Worm (Caenorhabditis elegans) whole organism, young adult: ENCODE measurements around the gene C24A3.1.

Source experiments
- B0261.1 ChIP-seq: sonication (generic microtip); optimal IDR thresholded peaks from 2 replicates; lab custom pipeline; 2016; ENCODE audit warnings: mild to moderate bottlenecking, missing genetic modification characterization, moderate library complexity, missing compliant biosample characterization
- D2030.7 ChIP-seq: fragments of 200-800 bp; sonication (Bioruptor generic); IDR thresholded peaks from 2 replicates; pipeline ENCODE4 v1.3.6; 2022; ENCODE audit warnings: missing genetic modification reagents, missing genetic modification characterization, missing compliant biosample characterization
- F39B2.1 ChIP-seq: fragments of 200-800 bp; sonication (Bioruptor generic); IDR thresholded peaks from 2 replicates; pipeline ENCODE4 v1.3.6; 2022; ENCODE audit warnings: missing genetic modification reagents, missing genetic modification characterization, missing compliant biosample characterization
- F55B11.4 ChIP-seq: sonication (generic microtip); optimal IDR thresholded peaks from 2 replicates; lab custom pipeline; 2016; ENCODE audit warnings: missing compliant biosample characterization, missing genetic modification characterization, borderline replicate concordance; ENCODE audit not compliant: insufficient read depth
- F57A8.1 ChIP-seq: fragments of 200-800 bp; sonication (Bioruptor generic); optimal IDR thresholded peaks from 2 replicates; lab custom pipeline; 2018; ENCODE audit warnings: mild to moderate bottlenecking, missing genetic modification characterization, moderate library complexity, missing compliant biosample characterization
- Y79H2A.3 ChIP-seq: fragments of 200-800 bp; sonication (Bioruptor generic); conservative IDR thresholded peaks from 2 replicates; pipeline ENCODE4 v1.3.6; 2022; ENCODE audit warnings: missing genetic modification reagents, missing genetic modification characterization, missing compliant biosample characterization
- ZK185.1 ChIP-seq: sonication (generic microtip); optimal IDR thresholded peaks from 2 replicates; lab custom pipeline; 2016; ENCODE audit warnings: mild to moderate bottlenecking, missing genetic modification characterization, missing compliant biosample characterization; ENCODE audit not compliant: poor library complexity, severe bottlenecking
- aptf-3 ChIP-seq: fragments of 200-800 bp; sonication (Bioruptor generic); IDR thresholded peaks from 2 replicates; pipeline ENCODE4 v1.3.6; 2022; ENCODE audit warnings: missing genetic modification characterization, missing compliant biosample characterization
- athp-1 ChIP-seq: sonication (generic microtip); optimal IDR thresholded peaks from 2 replicates; lab custom pipeline; 2017; ENCODE audit warnings: mild to moderate bottlenecking, missing genetic modification characterization, missing compliant biosample characterization
- attf-3 ChIP-seq: fragments of 200-800 bp; sonication (Bioruptor generic); conservative IDR thresholded peaks from 2 replicates; pipeline ENCODE4 v1.3.6; 2022; ENCODE audit warnings: missing genetic modification reagents, missing genetic modification characterization, missing compliant biosample characterization
- bed-2 ChIP-seq: fragments of 200-800 bp; sonication (Bioruptor generic); IDR thresholded peaks from 2 replicates; pipeline ENCODE4 v1.3.6; 2022; ENCODE audit warnings: missing genetic modification reagents, missing genetic modification characterization, missing compliant biosample characterization
- cebp-2 ChIP-seq: fragments of 200-800 bp; sonication (Bioruptor generic); IDR thresholded peaks from 2 replicates; pipeline ENCODE4 v1.3.6; 2022; ENCODE audit warnings: missing genetic modification characterization, missing compliant biosample characterization
- ceh-40 ChIP-seq: fragments of 200-800 bp; sonication (Bioruptor generic); IDR thresholded peaks from 2 replicates; pipeline ENCODE4 v1.3.6; 2022; ENCODE audit warnings: missing genetic modification characterization, missing compliant biosample characterization
- ceh-79 ChIP-seq: sonication (generic microtip); optimal IDR thresholded peaks from 2 replicates; lab custom pipeline; 2017; ENCODE audit warnings: mild to moderate bottlenecking, missing genetic modification characterization, missing compliant biosample characterization
- fkh-3 ChIP-seq: sonication (generic microtip); optimal IDR thresholded peaks from 2 replicates; lab custom pipeline; 2016; ENCODE audit warnings: mild to moderate bottlenecking, missing genetic modification characterization, missing compliant biosample characterization
- him-1 ChIP-seq: sonication (generic microtip); optimal IDR thresholded peaks from 2 replicates; lab custom pipeline; 2016; ENCODE audit warnings: missing genotype, missing genetic modification reagents, missing genetic modification characterization, missing compliant biosample characterization
- hlh-12 ChIP-seq: sonication (generic microtip); optimal IDR thresholded peaks from 2 replicates; lab custom pipeline; 2016; ENCODE audit warnings: missing genetic modification characterization, missing compliant biosample characterization
- hlh-26 ChIP-seq: fragments of 200-800 bp; sonication (Bioruptor generic); conservative IDR thresholded peaks from 2 replicates; pipeline ENCODE4 v1.3.6; 2022; ENCODE audit warnings: missing genetic modification reagents, missing genetic modification characterization, missing compliant biosample characterization
- hmg-1.2 ChIP-seq: fragments of 200-800 bp; sonication (Bioruptor generic); IDR thresholded peaks from 2 replicates; pipeline ENCODE4 v1.3.6; 2022; ENCODE audit warnings: missing genetic modification reagents, missing genetic modification characterization, missing compliant biosample characterization
- hmg-20 ChIP-seq: fragments of 200-800 bp; sonication (Bioruptor generic); IDR thresholded peaks from 2 replicates; pipeline ENCODE4 v1.3.6; 2022; ENCODE audit warnings: missing genetic modification reagents, missing genetic modification characterization, missing compliant biosample characterization
- hrde-1 ChIP-seq: sonication (generic microtip); optimal IDR thresholded peaks from 2 replicates; lab custom pipeline; 2016; ENCODE audit warnings: missing genetic modification characterization, mild to moderate bottlenecking, missing compliant biosample characterization, moderate library complexity, missing genotype, missing genetic modification reagents, borderline replicate concordance
- hsf-1 ChIP-seq: fragments of 200-800 bp; sonication (Bioruptor generic); IDR thresholded peaks from 2 replicates; pipeline ENCODE4 v1.3.6; 2022; ENCODE audit warnings: missing genetic modification reagents, missing genetic modification characterization, missing compliant biosample characterization
- let-607 ChIP-seq, 2 experiments: fragments of 200-800 bp in 1 of 2; sonication (Bioruptor generic) in 1 of 2; sonication (generic microtip) in 1 of 2; optimal IDR thresholded peaks; 2 replicates each; lab custom pipeline; 2016 to 2018; ENCODE audit warnings: mild to moderate bottlenecking in 2 of 2, missing compliant biosample characterization in 2 of 2, missing genetic modification characterization in 2 of 2, moderate library complexity in 2 of 2, missing genotype in 1 of 2
- lin-26 ChIP-seq: fragments of 200-800 bp; sonication (Bioruptor generic); IDR thresholded peaks from 2 replicates; pipeline ENCODE4 v1.3.6; 2022; ENCODE audit warnings: missing genetic modification reagents, missing genetic modification characterization, missing compliant biosample characterization
- lin-35 ChIP-seq, 3 experiments: fragments of 150-350 bp in 2 of 3; sonication (generic microtip) in 1 of 3; optimal IDR thresholded peaks; 2 replicates each; lab custom pipeline; 2014 to 2018; ENCODE audit warnings: missing biosample characterization in 3 of 3, missing genetic modification characterization in 3 of 3, missing genetic modification reagents in 3 of 3
- lsy-27 ChIP-seq: sonication (generic microtip); optimal IDR thresholded peaks from 2 replicates; lab custom pipeline; 2017; ENCODE audit warnings: missing genetic modification characterization, mild to moderate bottlenecking, missing compliant biosample characterization, antibody characterized with exemption, missing genotype, borderline replicate concordance; ENCODE audit not compliant: insufficient read depth
- madf-10 ChIP-seq: sonication (generic microtip); optimal IDR thresholded peaks from 2 replicates; lab custom pipeline; 2016; ENCODE audit warnings: mild to moderate bottlenecking, missing genetic modification characterization, missing compliant biosample characterization
- mel-28 ChIP-seq: sonication (generic microtip); optimal IDR thresholded peaks from 2 replicates; lab custom pipeline; 2016; ENCODE audit warnings: borderline replicate concordance, mild to moderate bottlenecking, missing genetic modification characterization, missing compliant biosample characterization
- mes-4 ChIP-seq: sonication (generic microtip); optimal IDR thresholded peaks from 2 replicates; lab custom pipeline; 2016; ENCODE audit warnings: missing genotype, missing genetic modification characterization, missing compliant biosample characterization
- mxl-1 ChIP-seq: sonication (generic microtip); optimal IDR thresholded peaks from 2 replicates; lab custom pipeline; 2016; ENCODE audit warnings: missing genetic modification characterization, missing compliant biosample characterization
- nfya-1 ChIP-seq: sonication (generic microtip); optimal IDR thresholded peaks from 2 replicates; lab custom pipeline; 2017; ENCODE audit warnings: antibody characterized with exemption, missing compliant biosample characterization, missing genetic modification characterization, borderline replicate concordance; ENCODE audit not compliant: insufficient read depth
- rpc-1 ChIP-seq, 2 experiments: fragments of 150-350 bp in 1 of 2; sonication (generic microtip) in 1 of 2; optimal IDR thresholded peaks; 2 replicates each; lab custom pipeline; 2014 to 2018; ENCODE audit warnings: missing biosample characterization in 1 of 2, missing genetic modification characterization in 1 of 2, missing genetic modification reagents in 1 of 2, missing genotype in 1 of 2
- sdz-38 ChIP-seq: sonication (generic microtip); optimal IDR thresholded peaks from 2 replicates; lab custom pipeline; 2016; ENCODE audit warnings: missing genotype, missing genetic modification characterization, missing compliant biosample characterization
- sea-2 ChIP-seq: fragments of 200-800 bp; sonication (Bioruptor generic); IDR thresholded peaks from 2 replicates; pipeline ENCODE4 v1.3.6; 2022; ENCODE audit warnings: missing genetic modification characterization, missing compliant biosample characterization
- sptf-2 ChIP-seq: fragments of 200-800 bp; sonication (Bioruptor generic); optimal IDR thresholded peaks from 2 replicates; lab custom pipeline; 2018; ENCODE audit warnings: mild to moderate bottlenecking, missing genetic modification characterization, missing compliant biosample characterization
- tbp1 ChIP-seq: fragments of 200-800 bp; sonication (Bioruptor generic); optimal IDR thresholded peaks from 2 replicates; lab custom pipeline; 2018; ENCODE audit warnings: mild to moderate bottlenecking, missing genetic modification characterization, missing compliant biosample characterization
- tbx-9 ChIP-seq: sonication (generic microtip); optimal IDR thresholded peaks from 2 replicates; lab custom pipeline; 2016; ENCODE audit warnings: borderline replicate concordance, missing genetic modification characterization, inconsistent platforms, missing compliant biosample characterization
- tlf-1 ChIP-seq: fragments of 200-800 bp; sonication (Bioruptor generic); optimal IDR thresholded peaks from 2 replicates; lab custom pipeline; 2018; ENCODE audit warnings: mild to moderate bottlenecking, missing genetic modification characterization, missing compliant biosample characterization
- zfh-2 ChIP-seq: fragments of 200-800 bp; sonication (Bioruptor generic); conservative IDR thresholded peaks from 2 replicates; pipeline ENCODE4 v1.3.6; 2022; ENCODE audit warnings: missing genetic modification reagents, missing genetic modification characterization, missing compliant biosample characterization
- ztf-18 ChIP-seq: sonication (generic microtip); optimal IDR thresholded peaks from 2 replicates; lab custom pipeline; 2016; ENCODE audit warnings: missing genotype, mild to moderate bottlenecking, missing genetic modification characterization, missing compliant biosample characterization
- ztf-22 ChIP-seq: fragments of 200-800 bp; sonication (Bioruptor generic); optimal IDR thresholded peaks from 2 replicates; lab custom pipeline; 2018; ENCODE audit warnings: mild to moderate bottlenecking, missing genetic modification characterization, moderate library complexity, missing compliant biosample characterization
- ztf-26 ChIP-seq: sonication (generic microtip); optimal IDR thresholded peaks from 2 replicates; lab custom pipeline; 2017; ENCODE audit warnings: missing genetic modification characterization, missing compliant biosample characterization

The C24A3.1 gene

DNA sequence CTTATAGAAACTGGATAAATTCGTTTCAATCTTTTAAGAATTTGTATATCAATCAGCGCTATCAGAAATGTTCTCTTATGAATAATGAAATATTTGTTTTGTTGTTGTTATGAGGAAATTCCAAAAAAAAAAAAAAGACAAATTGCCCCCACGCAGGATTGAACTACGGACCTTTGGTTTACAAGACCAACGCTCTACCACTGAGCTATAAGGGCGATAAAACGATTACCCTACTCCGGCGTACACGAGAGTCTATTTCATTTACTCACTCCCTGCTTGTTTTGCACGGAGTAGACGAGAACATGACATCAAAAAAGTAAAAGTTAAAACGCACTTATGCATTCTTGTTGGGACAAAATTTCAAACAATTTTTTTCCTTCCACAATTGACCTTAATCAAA is 25.4 kb downstream of the C24A3.1 start (continued):
- TF ChIP-seq F55B11.4 (tag; lab: Kevin White, UChicago) (no peak), F39B2.1 (GFP tag; lab: Robert Waterston, UW) (no peak), ztf-22 (GFP tag; lab: Kevin White, UChicago) (no peak), lsy-27 (no peak), nfya-1 (tag; lab: Kevin White, UChicago) (no peak), fkh-3 (tag; lab: Kevin White, UChicago) (no peak), hmg-20 (GFP tag; lab: Robert Waterston, UW) (peak; percentile 83), madf-10 (peak; percentile 64), hmg-1.2 (GFP tag; lab: Robert Waterston, UW) (no peak; the same call in 1 of the 2 replicates), mxl-1 (peak; percentile 76), D2030.7 (GFP tag; lab: Robert Waterston, UW) (peak; percentile 74), athp-1 (tag; lab: Kevin White, UChicago) (peak; percentile 39), sptf-2 (GFP tag; lab: Kevin White, UChicago) (peak; percentile 76), hrde-1 (tag; lab: Kevin White, UChicago) (no peak), lin-35 (GFP tag; optimal IDR thresholded peaks at IDR 0.05; lab: Kevin White, UChicago) (no peak)

DNA sequence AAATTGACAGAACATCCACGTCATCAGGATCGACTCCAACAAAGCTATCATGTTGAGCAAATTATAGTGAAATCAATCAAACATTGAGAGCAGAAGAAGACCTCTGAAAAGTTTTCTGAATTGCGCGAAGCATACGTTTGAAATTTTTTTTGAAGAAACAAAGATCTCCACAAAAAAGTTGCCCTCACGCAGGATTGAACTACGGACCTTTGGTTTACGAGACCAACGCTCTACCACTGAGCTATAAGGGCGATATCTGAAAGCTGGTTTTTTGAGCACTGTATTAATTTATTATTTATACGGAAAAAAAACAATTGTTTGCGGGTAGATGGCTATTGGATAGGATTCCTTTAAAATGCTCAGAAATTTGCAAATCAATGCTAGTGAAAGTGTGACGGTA is 26.6 kb downstream of the C24A3.1 start:
- TF ChIP-seq rpc-1 (optimal IDR thresholded peaks at IDR 0.05; lab: Kevin White, UChicago): peak; percentile 63
- peak; percentile 80 for TF ChIP-seq rpc-1 (tag; optimal IDR thresholded peaks at IDR 0.05; lab: Kevin White, UChicago)
- TF ChIP-seq hlh-26: no peak
- peak; percentile 7 for TF ChIP-seq him-1
- no peak for TF ChIP-seq ceh-40 (GFP tag; lab: Robert Waterston, UW)
- no peak for TF ChIP-seq mel-28 (tag; lab: Kevin White, UChicago)
- TF ChIP-seq ztf-18 (tag; lab: Kevin White, UChicago): peak; percentile 25
- no peak for TF ChIP-seq attf-3 (GFP tag; lab: Robert Waterston, UW)
- TF ChIP-seq cebp-2 (GFP tag; lab: Robert Waterston, UW): no peak
- no peak for TF ChIP-seq sdz-38 (tag; lab: Kevin White, UChicago)
- TF ChIP-seq lin-26 (GFP tag; lab: Robert Waterston, UW): no peak
- peak; percentile 29; the same call in 1 of the 2 replicates for TF ChIP-seq D2030.7 (GFP tag; lab: Robert Waterston, UW)
- no peak for TF ChIP-seq Y79H2A.3 (GFP tag; lab: Robert Waterston, UW)
- no peak for TF ChIP-seq zfh-2 (GFP tag; lab: Robert Waterston, UW)
- no peak for TF ChIP-seq F57A8.1 (GFP tag; lab: Kevin White, UChicago)
- TF ChIP-seq ztf-26 (tag; lab: Kevin White, UChicago): no peak
- TF ChIP-seq B0261.1 (tag; lab: Kevin White, UChicago): peak; percentile 56
- TF ChIP-seq ZK185.1 (tag; lab: Kevin White, UChicago): no peak
- no peak for TF ChIP-seq bed-2
- TF ChIP-seq sea-2: no peak
- TF ChIP-seq tbp1 (GFP tag; lab: Kevin White, UChicago): peak; percentile 83
- TF ChIP-seq tlf-1 (GFP tag; lab: Kevin White, UChicago): no peak
- no peak for TF ChIP-seq fkh-3 (tag; lab: Kevin White, UChicago)
- peak; percentile 11 for TF ChIP-seq mes-4

DNA sequence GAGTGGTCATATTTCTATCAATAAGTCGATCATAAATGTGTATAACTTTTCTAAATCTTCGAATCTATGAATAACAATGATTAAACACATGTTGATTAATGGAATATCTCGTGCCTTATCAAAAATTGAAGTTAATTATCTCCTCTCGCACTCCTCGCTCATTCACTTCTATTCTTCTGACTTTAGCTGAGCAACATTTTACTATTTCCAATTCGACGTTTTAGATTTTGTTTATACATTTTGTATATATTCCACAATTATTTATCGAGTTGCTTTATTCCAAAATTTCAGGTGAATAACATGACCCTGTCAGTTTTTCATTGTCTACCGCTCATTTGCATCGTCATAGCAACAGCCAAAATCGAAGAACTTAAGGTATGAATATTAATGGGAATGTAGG is 28.4 kb downstream of the C24A3.1 start, which contains the start of gene T25B6.3:
Gene T25B6.3 (plus strand): TSS at position 301 of the 400 bp plus-strand sequence.
- TF ChIP-seq ceh-79: no peak
- TF ChIP-seq let-607 (tag; optimal IDR thresholded peaks at IDR 0.05; lab: Kevin White, UChicago): no peak
- no peak for TF ChIP-seq sdz-38 (tag; lab: Kevin White, UChicago)
- TF ChIP-seq zfh-2 (GFP tag; lab: Robert Waterston, UW): no peak
- TF ChIP-seq tbx-9: no peak
- no peak for TF ChIP-seq lsy-27
- no peak for TF ChIP-seq hsf-1
- no peak for TF ChIP-seq hlh-12 (tag; lab: Kevin White, UChicago)
- TF ChIP-seq aptf-3: no peak
- TF ChIP-seq sptf-2 (GFP tag; lab: Kevin White, UChicago): no peak
